Worm (Caenorhabditis elegans) whole organism, L4 larva: Measurements from ENCODE around the gene K08H2.10.

Experiments used
- D1046.2 ChIP-seq: fragments of 200-800 bp; sonication (Bioruptor generic); IDR thresholded peaks from 2 replicates; pipeline ENCODE4 v1.3.6; 2022; ENCODE audit warnings: missing genetic modification characterization, missing compliant biosample characterization
- F10B5.3 ChIP-seq: sonication (generic microtip); optimal IDR thresholded peaks from 2 replicates; lab custom pipeline; 2016; ENCODE audit warnings: mild to moderate bottlenecking, missing genetic modification characterization, missing compliant biosample characterization
- F37D6.2 ChIP-seq: sonication (generic microtip); optimal IDR thresholded peaks from 2 replicates; lab custom pipeline; 2016; ENCODE audit warnings: mild to moderate bottlenecking, missing genetic modification characterization, missing compliant biosample characterization
- F49E8.2 ChIP-seq: sonication (generic microtip); optimal IDR thresholded peaks from 2 replicates; lab custom pipeline; 2016; ENCODE audit warnings: missing compliant biosample characterization, mild to moderate bottlenecking, missing genetic modification characterization, borderline replicate concordance
- T20F7.1 ChIP-seq: fragments of 200-800 bp; sonication (Bioruptor generic); optimal IDR thresholded peaks from 2 replicates; lab custom pipeline; 2018; ENCODE audit warnings: mild to moderate bottlenecking, missing genetic modification characterization, missing compliant biosample characterization
- T26A8.4 ChIP-seq: fragments of 200-800 bp; sonication (Bioruptor generic); IDR thresholded peaks from 2 replicates; pipeline ENCODE4 v1.3.6; 2022; ENCODE audit warnings: missing genetic modification characterization, missing compliant biosample characterization
- Y105C5A.15 ChIP-seq: fragments of 200-800 bp; sonication (Bioruptor generic); IDR thresholded peaks from 2 replicates; pipeline ENCODE4 v1.3.6; 2022; ENCODE audit warnings: missing genetic modification characterization, missing compliant biosample characterization
- ZK337.2 ChIP-seq: fragments of 200-800 bp; sonication (Bioruptor generic); IDR thresholded peaks from 2 replicates; pipeline ENCODE4 v1.3.6; 2022; ENCODE audit warnings: missing genetic modification reagents, missing genetic modification characterization, missing compliant biosample characterization
- aha-1 ChIP-seq: fragments of 150-350 bp; peaks from one replicate; lab custom pipeline; 2014; ENCODE audit warnings: missing biosample characterization, missing genetic modification characterization
- ceh-44 ChIP-seq: fragments of 200-800 bp; sonication (Bioruptor generic); IDR thresholded peaks from 2 replicates; pipeline ENCODE4 v1.3.6; 2022; ENCODE audit warnings: missing genetic modification reagents, missing genetic modification characterization, missing compliant biosample characterization
- ces-1 ChIP-seq: fragments of 150-350 bp; sonication (generic microtip); optimal IDR thresholded peaks from 4 replicates; lab custom pipeline; 2014; ENCODE audit warnings: missing biosample characterization, missing genetic modification reagents, missing genetic modification characterization
- cey-2 ChIP-seq: sonication (generic microtip); optimal IDR thresholded peaks from 3 replicates; lab custom pipeline; 2017; ENCODE audit warnings: missing genetic modification characterization, mild to moderate bottlenecking, missing compliant biosample characterization, antibody characterized with exemption, borderline replicate concordance; ENCODE audit not compliant: insufficient read depth
- ctbp-1 ChIP-seq: fragments of 200-800 bp; sonication (Bioruptor generic); IDR thresholded peaks from 2 replicates; pipeline ENCODE4 v1.3.6; 2022; ENCODE audit warnings: missing genetic modification reagents, missing genetic modification characterization, missing compliant biosample characterization
- daf-19 ChIP-seq: fragments of 200-800 bp; sonication (Bioruptor generic); conservative IDR thresholded peaks from 2 replicates; pipeline ENCODE4 v1.3.6; 2022; ENCODE audit warnings: missing genetic modification characterization, missing compliant biosample characterization
- daf-8 ChIP-seq: fragments of 200-800 bp; sonication (Bioruptor generic); IDR thresholded peaks from 2 replicates; pipeline ENCODE4 v1.3.6; 2022; ENCODE audit warnings: missing genetic modification characterization, missing compliant biosample characterization
- dpl-1 ChIP-seq: fragments of 150-350 bp; optimal IDR thresholded peaks from 2 replicates; lab custom pipeline; 2014; ENCODE audit warnings: missing biosample characterization, missing genetic modification reagents, missing genetic modification characterization
- egl-43 ChIP-seq: fragments of 200-800 bp; sonication (Bioruptor generic); IDR thresholded peaks from 2 replicates; pipeline ENCODE4 v1.3.6; 2022; ENCODE audit warnings: missing genetic modification reagents, missing genetic modification characterization, missing compliant biosample characterization
- fos-1 ChIP-seq: fragments of 150-350 bp; optimal IDR thresholded peaks from 2 replicates; lab custom pipeline; 2014; ENCODE audit warnings: missing biosample characterization, missing genetic modification characterization
- hmg-1.1 ChIP-seq: fragments of 200-800 bp; sonication (Bioruptor generic); IDR thresholded peaks from 2 replicates; pipeline ENCODE4 v1.3.6; 2022; ENCODE audit warnings: missing genetic modification reagents, missing genetic modification characterization, missing compliant biosample characterization
- jun-1 ChIP-seq: fragments of 150-350 bp; optimal IDR thresholded peaks from 2 replicates; lab custom pipeline; 2014; ENCODE audit warnings: missing biosample characterization, missing genetic modification reagents, missing genetic modification characterization
- lim-7 ChIP-seq: fragments of 200-800 bp; sonication (Bioruptor generic); IDR thresholded peaks from 2 replicates; pipeline ENCODE4 v1.3.6; 2022; ENCODE audit warnings: missing genetic modification characterization, missing compliant biosample characterization
- lin-13 ChIP-seq: fragments of 150-350 bp; optimal IDR thresholded peaks from 2 replicates; lab custom pipeline; 2014; ENCODE audit warnings: missing biosample characterization, missing genetic modification reagents, missing genetic modification characterization
- lin-29 ChIP-seq: fragments of 200-800 bp; sonication (Bioruptor generic); IDR thresholded peaks from 2 replicates; pipeline ENCODE4 v1.3.6; 2022; ENCODE audit warnings: missing genetic modification reagents, missing genetic modification characterization, missing compliant biosample characterization
- lin-39 ChIP-seq: fragments of 150-350 bp; optimal IDR thresholded peaks from 2 replicates; lab custom pipeline; 2014; ENCODE audit warnings: missing biosample characterization, missing genetic modification reagents, missing genetic modification characterization
- lir-3 ChIP-seq: sonication (generic microtip); optimal IDR thresholded peaks from 2 replicates; lab custom pipeline; 2016; ENCODE audit warnings: mild to moderate bottlenecking, missing genetic modification characterization, missing compliant biosample characterization
- lsy-2 ChIP-seq, 2 experiments: fragments of 150-350 bp in 1 of 2; sonication (generic microtip) in 1 of 2; optimal IDR thresholded peaks; 2 replicates each; lab custom pipeline; 2014 to 2017; ENCODE audit warnings: missing biosample characterization in 2 of 2, missing genetic modification characterization in 2 of 2
- madf-5 ChIP-seq, 2 experiments: fragments of 200-800 bp; sonication (Bioruptor generic); IDR thresholded peaks; 2 replicates each; pipeline ENCODE4 v1.3.6; 2022; ENCODE audit warnings: missing compliant biosample characterization in 2 of 2, missing genetic modification characterization in 2 of 2
- madf-9 ChIP-seq: fragments of 200-800 bp; sonication (Bioruptor generic); conservative IDR thresholded peaks from 2 replicates; pipeline ENCODE4 v1.3.6; 2022; ENCODE audit warnings: missing genetic modification reagents, missing genetic modification characterization, missing compliant biosample characterization
- mdt-29 ChIP-seq: fragments of 200-800 bp; sonication (Bioruptor generic); IDR thresholded peaks from 2 replicates; pipeline ENCODE4 v1.3.6; 2022; ENCODE audit warnings: missing genetic modification reagents, missing genetic modification characterization, missing compliant biosample characterization
- mep-1 ChIP-seq: fragments of 150-350 bp; sonication (generic microtip); optimal IDR thresholded peaks from 3 replicates; lab custom pipeline; 2014; ENCODE audit warnings: missing biosample characterization, missing genetic modification characterization
- mes-2 ChIP-seq: sonication (generic microtip); optimal IDR thresholded peaks from 2 replicates; lab custom pipeline; 2016; ENCODE audit warnings: missing genotype, mild to moderate bottlenecking, missing genetic modification characterization, missing compliant biosample characterization; ENCODE audit not compliant: poor library complexity, severe bottlenecking
- nhr-11 ChIP-seq: fragments of 150-350 bp; optimal IDR thresholded peaks from 2 replicates; lab custom pipeline; 2014; ENCODE audit warnings: missing biosample characterization, missing genetic modification characterization
- nhr-237 ChIP-seq: sonication (generic microtip); optimal IDR thresholded peaks from 2 replicates; lab custom pipeline; 2017; ENCODE audit warnings: missing biosample characterization, missing genetic modification characterization
- nhr-41 ChIP-seq: fragments of 200-800 bp; sonication (Bioruptor generic); IDR thresholded peaks from 2 replicates; pipeline ENCODE4 v1.3.6; 2022; ENCODE audit warnings: missing genetic modification reagents, missing genetic modification characterization, missing compliant biosample characterization
- nhr-42 ChIP-seq: fragments of 200-800 bp; sonication (Bioruptor generic); IDR thresholded peaks from 2 replicates; pipeline ENCODE4 v1.3.6; 2022; ENCODE audit warnings: missing genetic modification characterization, missing compliant biosample characterization
- nhr-6 ChIP-seq: fragments of 150-350 bp; optimal IDR thresholded peaks from 2 replicates; lab custom pipeline; 2014; ENCODE audit warnings: missing biosample characterization, missing genetic modification characterization
- pha-4 ChIP-seq, 2 experiments: fragments of 150-350 bp in 1 of 2; fragments of 200-800 bp in 1 of 2; sonication (Bioruptor generic) in 1 of 2; IDR thresholded peaks in 1 of 2; optimal IDR thresholded peaks in 1 of 2; 2 replicates each; pipeline versions ENCODE4 v1.3.6 to Lab custom; 2014 to 2022; ENCODE audit warnings: missing genetic modification characterization in 2 of 2, missing genetic modification reagents in 2 of 2, missing biosample characterization in 1 of 2, missing compliant biosample characterization in 1 of 2
- pqm-1 ChIP-seq: sonication (generic microtip); optimal IDR thresholded peaks from 2 replicates; lab custom pipeline; 2017; ENCODE audit warnings: missing biosample characterization, missing genetic modification characterization
- rbr-2 ChIP-seq: sonication (generic microtip); optimal IDR thresholded peaks from 2 replicates; lab custom pipeline; 2016; ENCODE audit warnings: missing genotype, missing genetic modification characterization, missing compliant biosample characterization
- skn-1 ChIP-seq: fragments of 150-350 bp; optimal IDR thresholded peaks from 2 replicates; lab custom pipeline; 2014; ENCODE audit warnings: missing biosample characterization, missing genetic modification characterization
- snpc-1.2 ChIP-seq: fragments of 200-800 bp; sonication (Bioruptor generic); IDR thresholded peaks from 2 replicates; pipeline ENCODE4 v1.3.6; 2022; ENCODE audit warnings: missing genetic modification reagents, missing genetic modification characterization, missing compliant biosample characterization
- spr-1 ChIP-seq: sonication (generic microtip); optimal IDR thresholded peaks from 2 replicates; lab custom pipeline; 2016; ENCODE audit warnings: mild to moderate bottlenecking, missing genetic modification characterization, missing compliant biosample characterization
- tag-97 ChIP-seq: fragments of 200-800 bp; sonication (Bioruptor generic); IDR thresholded peaks from 2 replicates; pipeline ENCODE4 v1.3.6; 2022; ENCODE audit warnings: missing genetic modification characterization, missing compliant biosample characterization
- tra-1 ChIP-seq: fragments of 200-800 bp; sonication (Bioruptor generic); IDR thresholded peaks from 2 replicates; pipeline ENCODE4 v1.3.6; 2022; ENCODE audit warnings: missing genetic modification reagents, missing genetic modification characterization, missing compliant biosample characterization
- unc-130 ChIP-seq: sonication (generic microtip); optimal IDR thresholded peaks from 2 replicates; lab custom pipeline; 2016; ENCODE audit warnings: missing genetic modification reagents, missing genetic modification characterization, missing compliant biosample characterization
- vab-7 ChIP-seq: fragments of 200-800 bp; sonication (Bioruptor generic); IDR thresholded peaks from 2 replicates; pipeline ENCODE4 v1.3.6; 2022; ENCODE audit warnings: missing genetic modification reagents, missing genetic modification characterization, missing compliant biosample characterization
- zfp-3 ChIP-seq: fragments of 200-800 bp; sonication (Bioruptor generic); conservative IDR thresholded peaks from 2 replicates; pipeline ENCODE4 v1.3.6; 2022; ENCODE audit warnings: missing genetic modification reagents, missing genetic modification characterization, missing compliant biosample characterization
- zip-2 ChIP-seq: fragments of 150-350 bp; optimal IDR thresholded peaks from 2 replicates; lab custom pipeline; 2014; ENCODE audit warnings: missing biosample characterization, missing genetic modification characterization
- ztf-11 ChIP-seq: fragments of 150-350 bp; optimal IDR thresholded peaks from 2 replicates; lab custom pipeline; 2014; ENCODE audit warnings: missing biosample characterization, missing genetic modification characterization

K08H2.10 gene

DNA sequence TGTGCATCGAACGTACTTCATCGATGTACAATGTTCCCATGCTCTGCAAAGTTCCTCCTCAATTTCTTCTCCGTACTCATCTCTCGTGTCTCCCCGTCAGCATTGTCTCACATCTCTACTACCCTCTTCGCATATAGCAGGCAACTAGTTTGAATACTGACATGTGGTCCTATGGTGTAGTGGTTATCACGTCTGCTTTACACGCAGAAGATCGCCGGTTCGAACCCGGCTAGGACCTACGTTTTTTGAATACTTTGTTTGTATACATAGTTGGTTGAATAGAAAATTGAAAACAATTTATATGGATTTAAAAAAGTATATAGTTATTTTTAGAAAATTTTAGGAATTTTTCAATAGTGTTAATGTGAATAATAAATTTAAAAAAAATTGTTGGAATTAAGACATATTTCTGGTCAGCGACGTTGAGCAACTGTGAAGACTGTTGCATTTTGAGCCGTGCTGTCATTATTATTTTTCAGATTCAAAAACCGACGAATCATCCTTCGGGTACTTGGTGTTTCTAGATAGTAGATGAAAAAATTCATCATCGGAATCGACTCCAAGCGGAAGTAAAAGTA, 49.4 kb downstream of the K08H2.10 start (continued):
- TF ChIP-seq nhr-42 (GFP tag; lab: Robert Waterston, UW) (peak; percentile 77), madf-9 (GFP tag; lab: Robert Waterston, UW) (peak; percentile 92), pqm-1 (no peak), zip-2 (tag; lab: Kevin White, UChicago) (peak; percentile 62), F37D6.2 (tag; lab: Kevin White, UChicago) (peak; percentile 78), daf-19 (GFP tag; lab: Robert Waterston, UW) (peak; percentile 97), Y105C5A.15 (GFP tag; lab: Robert Waterston, UW) (peak; percentile 88; the same call in 1 of the 2 replicates), ZK337.2 (peak; percentile 87), F10B5.3 (tag; lab: Kevin White, UChicago) (peak; percentile 82), unc-130 (GFP tag; lab: Kevin White, UChicago) (peak; percentile 81), mes-2 (no peak), daf-8 (peak; percentile 82; the same call in 1 of the 2 replicates), dpl-1 (GFP tag; lab: Kevin White, UChicago) (peak; percentile 57), T26A8.4 (GFP tag; lab: Robert Waterston, UW) (no peak), lim-7 (GFP tag; lab: Robert Waterston, UW) (peak; percentile 98), lin-29 (GFP tag; lab: Robert Waterston, UW) (peak; percentile 83), zfp-3 (GFP tag; lab: Robert Waterston, UW) (peak; percentile 85)

DNA sequence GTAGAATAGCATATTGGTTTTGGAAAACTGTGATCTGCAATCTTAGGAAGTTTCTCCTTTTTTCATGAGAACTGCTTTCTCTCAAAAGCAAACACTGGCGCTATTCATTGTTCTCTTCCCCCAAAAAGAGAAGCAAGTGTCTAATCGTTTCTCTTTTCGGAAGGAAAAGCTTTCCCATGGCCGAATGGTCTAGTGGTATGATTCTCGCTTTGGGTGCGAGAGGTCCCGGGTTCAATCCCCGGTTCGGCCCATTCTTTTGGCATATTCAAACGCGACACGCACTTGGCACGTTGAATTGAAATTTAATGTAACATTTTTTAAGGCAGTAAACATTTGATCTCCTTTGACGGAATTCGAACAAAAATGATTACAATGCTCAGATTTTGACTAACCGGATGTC, 50.2 kb downstream of the K08H2.10 start:
- no peak for TF ChIP-seq ctbp-1 (GFP tag; lab: Robert Waterston, UW)
- no peak for TF ChIP-seq lin-13 (GFP tag; lab: Kevin White, UChicago)
- TF ChIP-seq egl-43 (GFP tag; lab: Robert Waterston, UW), result no peak; the same call in 1 of the 2 replicates
- TF ChIP-seq tag-97 (GFP tag; lab: Robert Waterston, UW), result no peak
- TF ChIP-seq jun-1, result no peak
- no peak for TF ChIP-seq tra-1 (GFP tag; lab: Robert Waterston, UW)
- TF ChIP-seq cey-2 (tag; lab: Kevin White, UChicago), result no peak
- TF ChIP-seq ces-1, result no peak
- no peak for TF ChIP-seq dpl-1 (GFP tag; lab: Kevin White, UChicago)
- peak; percentile 42 for TF ChIP-seq spr-1 (tag; lab: Kevin White, UChicago)
- TF ChIP-seq F10B5.3 (tag; lab: Kevin White, UChicago), result no peak
- no peak for TF ChIP-seq ceh-44 (GFP tag; lab: Robert Waterston, UW)
- no peak for TF ChIP-seq lin-39 (tag; lab: Kevin White, UChicago)
- no peak for TF ChIP-seq nhr-11 (tag; lab: Kevin White, UChicago)
- TF ChIP-seq nhr-6, result no peak
- peak; percentile 62; the same call in 1 of the 2 replicates for TF ChIP-seq pha-4 (GFP tag; IDR thresholded peaks at IDR 0.05; lab: Robert Waterston, UW)
- no peak for TF ChIP-seq pha-4 (tag; optimal IDR thresholded peaks at IDR 0.05; lab: Kevin White, UChicago)
- no peak for TF ChIP-seq T20F7.1 (GFP tag; lab: Kevin White, UChicago)
- TF ChIP-seq fos-1, result no peak
- TF ChIP-seq lsy-2 (tag; optimal IDR thresholded peaks at IDR 0.05; lab: Kevin White, UChicago), result no peak
- no peak for TF ChIP-seq daf-8
- TF ChIP-seq nhr-237 (tag; lab: Kevin White, UChicago), result no peak
- TF ChIP-seq aha-1 (tag; lab: Kevin White, UChicago), result no peak
- no peak for TF ChIP-seq skn-1
- TF ChIP-seq ZK337.2, result no peak
- no peak; the same call in 1 of the 2 replicates for TF ChIP-seq Y105C5A.15 (GFP tag; lab: Robert Waterston, UW)
- peak; percentile 38; the same call in 1 of the 2 replicates for TF ChIP-seq vab-7
- TF ChIP-seq mdt-29 (GFP tag; lab: Robert Waterston, UW), result no peak
- TF ChIP-seq F49E8.2, result no peak
- TF ChIP-seq lir-3 (tag; lab: Kevin White, UChicago), result no peak
- TF ChIP-seq D1046.2 (GFP tag; lab: Robert Waterston, UW), result no peak
- TF ChIP-seq rbr-2 (tag; lab: Kevin White, UChicago), result no peak
- TF ChIP-seq hmg-1.1 (GFP tag; lab: Robert Waterston, UW), result 0 out of 2 replicates have a peak, but pooled peaks have one; percentile 52
- peak; percentile 50; the same call in 1 of the 2 replicates for TF ChIP-seq snpc-1.2
- no peak for TF ChIP-seq nhr-41 (GFP tag; lab: Robert Waterston, UW)
- TF ChIP-seq ztf-11 (tag; lab: Kevin White, UChicago), result no peak
- no peak for TF ChIP-seq madf-5 (GFP tag; IDR thresholded peaks at IDR 0.05; lab: Robert Waterston, UW)
- no peak for TF ChIP-seq mep-1 (tag; lab: Kevin White, UChicago)
